Worm (Caenorhabditis elegans): ENCODE data around the gene K01H12.4.

K01H12.4 gene

DNA sequence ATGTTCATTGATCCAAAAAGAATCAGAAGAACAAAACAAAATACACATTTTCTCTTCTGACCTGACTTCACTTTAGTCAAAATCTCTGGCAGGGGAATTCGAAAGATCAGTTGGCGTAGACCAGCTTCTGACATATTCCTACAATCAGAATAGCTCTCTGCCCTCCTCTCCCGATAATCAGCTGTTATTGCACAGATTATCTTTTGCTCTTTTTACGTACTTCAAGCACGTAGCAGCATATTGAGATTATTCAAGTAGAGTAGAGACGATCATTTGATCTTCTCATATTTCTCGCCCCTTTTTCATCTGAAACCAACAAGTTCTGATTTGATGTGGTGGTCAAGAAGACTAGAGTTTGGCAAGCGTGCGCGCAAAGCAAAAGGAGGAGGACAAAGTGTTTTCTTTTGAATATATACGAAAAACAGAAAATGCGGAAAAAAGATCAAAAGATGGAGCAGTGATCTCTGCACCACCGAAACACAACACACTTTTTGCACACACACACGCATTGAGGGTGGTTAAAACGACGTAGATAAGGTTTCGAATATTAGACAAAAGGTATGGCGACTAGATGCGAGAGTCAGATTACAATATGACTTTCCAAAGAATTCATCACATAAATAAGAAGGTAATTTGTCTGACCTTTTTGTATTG is 39.1 kb upstream of the K01H12.4 start (continued):
- no peak for TF ChIP-seq mab-9 (GFP tag; IDR thresholded peaks at IDR 0.05)
- peak; percentile 34 for TF ChIP-seq sox-4 (tag; optimal IDR thresholded peaks at IDR 0.05)
- peak; percentile 57 for TF ChIP-seq fkh-10 (GFP tag; optimal IDR thresholded peaks at IDR 0.05)
- TF ChIP-seq dsc-1 (tag; optimal IDR thresholded peaks at IDR 0.05): peak; percentile 65
- TF ChIP-seq tbx-2 (tag; optimal IDR thresholded peaks at IDR 0.05): no peak
- TF ChIP-seq lin-13 (GFP tag; optimal IDR thresholded peaks at IDR 0.05): no peak

DNA sequence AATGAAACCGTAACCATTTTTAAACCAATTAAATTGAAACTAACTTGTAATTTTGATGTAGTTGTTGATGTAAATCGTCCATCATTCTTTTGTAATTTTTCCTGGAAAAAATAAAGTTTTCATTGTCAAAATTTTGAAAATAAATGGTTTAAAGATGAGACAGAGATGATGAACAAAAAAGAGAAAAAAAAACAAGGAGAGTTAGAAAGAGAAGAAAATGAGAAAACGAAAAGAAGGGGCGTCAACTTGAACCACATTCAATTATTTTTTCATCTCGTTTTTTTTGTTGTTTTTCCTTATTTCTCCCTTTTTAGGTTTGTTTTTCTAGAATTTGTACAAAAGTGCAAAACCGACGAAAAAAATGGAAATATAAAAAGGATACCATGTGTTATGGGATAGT is 37.3 kb upstream of the K01H12.4 start, which contains the start of gene nhr-34:
TSS of gene nhr-34 (minus strand) at position 101 of the 400 bp plus-strand sequence.
- TF ChIP-seq lin-14 (GFP tag; optimal IDR thresholded peaks at IDR 0.05) (peak; percentile 19), hpl-2 (GFP tag; optimal IDR thresholded peaks at IDR 0.05) (no peak), lsy-2 (tag; optimal IDR thresholded peaks at IDR 0.05) (peak in 1 of 2 experiments; percentile 10), C16A3.4 (tag; optimal IDR thresholded peaks at IDR 0.05) (no peak), blmp-1 (tag; optimal IDR thresholded peaks at IDR 0.05) (peak; percentile 8), fkh-4 (tag; optimal IDR thresholded peaks at IDR 0.05; ENCODE audit: borderline replicate concordance) (no peak), mdl-1 (tag; optimal IDR thresholded peaks at IDR 0.05) (no peak)

DNA sequence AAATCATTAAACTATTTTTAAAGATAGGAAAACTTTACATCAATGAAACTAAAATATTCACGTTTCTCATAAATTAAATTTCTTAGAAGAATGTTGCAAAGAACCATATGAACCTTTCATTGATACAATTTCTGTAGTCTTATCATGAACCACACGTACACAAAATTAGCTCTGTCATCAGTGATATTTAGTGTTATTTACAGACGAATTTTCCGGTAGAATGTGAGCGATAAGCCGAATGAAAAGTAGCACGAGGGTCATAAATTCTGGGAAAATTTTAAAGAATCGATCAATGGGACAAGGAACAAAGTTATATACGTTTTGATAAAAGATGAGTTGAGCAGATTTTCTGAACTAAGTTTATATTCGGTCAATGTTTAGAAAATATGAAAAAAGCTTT is 36.3 kb upstream of the K01H12.4 start:
- TF ChIP-seq efl-1 (optimal IDR thresholded peaks at IDR 0.05) (no peak), efl-1 (GFP tag; optimal IDR thresholded peaks at IDR 0.05 in 1 of 2) (peak in 1 of 2 experiments; percentile 33), nhr-20 (tag; optimal IDR thresholded peaks at IDR 0.05) (peak; percentile 63), hlh-4 (tag; optimal IDR thresholded peaks at IDR 0.05) (no peak), mdl-1 (tag; optimal IDR thresholded peaks at IDR 0.05) (peak in 1 of 2 experiments; percentile 33), nhr-85 (tag) (peak; percentile 63), snu-23 (GFP tag; optimal IDR thresholded peaks at IDR 0.05) (peak; percentile 0), lin-35 (GFP tag; optimal IDR thresholded peaks at IDR 0.05) (peak in 1 of 2 experiments; percentile 58), elt-2 (tag; optimal IDR thresholded peaks at IDR 0.05) (peak; percentile 76), ceh-88 (GFP tag; IDR thresholded peaks at IDR 0.05) (peak; percentile 7; the same call in 1 of the 2 replicates), nhr-90 (tag; optimal IDR thresholded peaks at IDR 0.05; ENCODE audit: poor library complexity) (peak; percentile 38), egl-13 (tag; optimal IDR thresholded peaks at IDR 0.05) (no peak), C34B4.2 (tag; optimal IDR thresholded peaks at IDR 0.05) (no peak), nhr-71 (tag; optimal IDR thresholded peaks at IDR 0.05) (peak; percentile 43), lin-14 (GFP tag; optimal IDR thresholded peaks at IDR 0.05) (peak; percentile 24), ama-1 (optimal IDR thresholded peaks at IDR 0.05) (no peak)

DNA sequence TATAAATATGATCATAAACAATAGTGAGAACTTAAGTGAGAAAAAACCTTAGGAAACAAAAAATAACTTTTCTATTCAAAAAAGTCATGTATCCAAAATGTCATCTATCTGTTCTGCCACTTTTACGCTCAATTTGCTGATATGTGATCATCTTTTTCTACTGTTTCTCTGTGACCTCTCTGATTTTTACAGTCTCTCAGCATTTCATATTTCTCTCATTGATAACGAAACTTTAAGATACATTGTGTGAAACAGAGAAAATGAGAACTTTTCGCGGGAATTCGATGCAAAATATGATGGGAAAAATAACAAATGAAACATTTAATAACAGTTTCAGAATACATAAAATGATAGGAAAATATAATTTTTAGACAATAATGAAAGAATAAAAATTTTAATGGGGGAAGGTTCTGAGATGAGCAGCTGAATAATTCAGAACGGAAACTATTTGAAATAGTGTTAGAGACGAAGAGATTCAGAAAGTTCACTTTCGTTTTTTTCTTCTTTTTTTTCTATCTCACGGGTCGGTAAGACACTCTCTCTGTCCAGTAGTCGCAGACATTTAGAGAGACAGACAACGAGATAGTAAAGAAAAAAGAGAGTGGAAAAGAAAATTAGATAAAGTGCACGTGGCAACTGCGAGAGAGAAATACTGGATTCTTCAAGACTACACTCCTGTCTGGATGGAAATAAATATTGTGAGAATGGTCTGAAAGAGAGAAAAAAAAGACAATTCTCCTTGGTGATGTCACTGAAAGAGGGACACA is 35.5 kb upstream of the K01H12.4 start:
- no peak for TF ChIP-seq hlh-17 (GFP tag; optimal IDR thresholded peaks at IDR 0.05; ENCODE audit: borderline replicate concordance)
- TF ChIP-seq nhr-71 (tag; optimal IDR thresholded peaks at IDR 0.05): peak; percentile 91
- no peak for TF ChIP-seq nhr-28 (tag; optimal IDR thresholded peaks at IDR 0.05)
- TF ChIP-seq unc-30 (tag; optimal IDR thresholded peaks at IDR 0.05): no peak
- peak; percentile 54 for TF ChIP-seq irx-1 (tag; optimal IDR thresholded peaks at IDR 0.05)
- TF ChIP-seq nhr-90 (tag; optimal IDR thresholded peaks at IDR 0.05; ENCODE audit: poor library complexity): peak; percentile 55
- TF ChIP-seq pqm-1 (tag; optimal IDR thresholded peaks at IDR 0.05): peak; percentile 30
- TF ChIP-seq ama-1 (optimal IDR thresholded peaks at IDR 0.05): no peak
- peak; percentile 30 for TF ChIP-seq sox-4 (tag; optimal IDR thresholded peaks at IDR 0.05)
- peak; percentile 74 to 84 for TF ChIP-seq lsy-2 (tag; optimal IDR thresholded peaks at IDR 0.05)
- TF ChIP-seq pax-3 (tag; optimal IDR thresholded peaks at IDR 0.05): no peak
- TF ChIP-seq nhr-11 (tag; optimal IDR thresholded peaks at IDR 0.05): peak; percentile 65
- TF ChIP-seq elt-2 (tag; optimal IDR thresholded peaks at IDR 0.05): peak; percentile 23
- no peak for TF ChIP-seq ceh-63 (GFP tag; optimal IDR thresholded peaks at IDR 0.05)
- TF ChIP-seq elt-3 (tag; optimal IDR thresholded peaks at IDR 0.05): peak in 5 of 6 experiments; percentile 22 to 57 (median 40)
- peak; percentile 95 for TF ChIP-seq lin-14 (GFP tag; optimal IDR thresholded peaks at IDR 0.05)
- TF ChIP-seq sptf-1 (tag; optimal IDR thresholded peaks at IDR 0.05): no peak
- TF ChIP-seq grh-1 (GFP tag; IDR thresholded peaks at IDR 0.05): 0 out of 2 replicates have a peak, but pooled peaks have one; percentile 31
- peak; percentile 67 for TF ChIP-seq skn-1 (tag; optimal IDR thresholded peaks at IDR 0.05)
- no peak for TF ChIP-seq unc-98 (GFP tag; IDR thresholded peaks at IDR 0.05)
- peak; percentile 55 for TF ChIP-seq fkh-10 (GFP tag; optimal IDR thresholded peaks at IDR 0.05)
- TF ChIP-seq nhr-76 (tag; optimal IDR thresholded peaks at IDR 0.05): no peak
- TF ChIP-seq ceh-82 (tag; optimal IDR thresholded peaks at IDR 0.05): peak; percentile 46 to 55 (median 48)
- TF ChIP-seq unc-86 (tag; optimal IDR thresholded peaks at IDR 0.05): peak; percentile 65
- peak; percentile 37 for TF ChIP-seq zag-1 (tag; optimal IDR thresholded peaks at IDR 0.05)
- peak; percentile 94 for TF ChIP-seq blmp-1 (tag; optimal IDR thresholded peaks at IDR 0.05)
- no peak for TF ChIP-seq fkh-4 (tag; optimal IDR thresholded peaks at IDR 0.05; ENCODE audit: borderline replicate concordance)

All from whole organism, L1 larva.